Worm (Caenorhabditis elegans) whole organism, L1 larva: ENCODE results near the gene F22B5.5.

ENCODE experiments used
- ceh-82 ChIP-seq, 3 experiments: fragments of 150-350 bp in 1 of 3; sonication (generic microtip) in 2 of 3; optimal IDR thresholded peaks; 2 replicates each; lab custom pipeline; 2014 to 2017; ENCODE audit warnings: missing biosample characterization in 3 of 3, missing genetic modification characterization in 3 of 3
- ceh-88 ChIP-seq: fragments of 200-800 bp; sonication (Bioruptor generic); IDR thresholded peaks from 2 replicates; pipeline ENCODE4 v1.3.6; 2022; ENCODE audit warnings: missing genetic modification characterization, missing compliant biosample characterization
- dpl-1 ChIP-seq, 3 experiments: fragments of 150-350 bp in 2 of 3; sonication (generic microtip) in 1 of 3; optimal IDR thresholded peaks; 2 replicates each; lab custom pipeline; 2014 to 2017; ENCODE audit warnings: missing biosample characterization in 3 of 3, missing genetic modification characterization in 3 of 3, missing genetic modification reagents in 3 of 3
- lin-35 ChIP-seq, 2 experiments: fragments of 150-350 bp; optimal IDR thresholded peaks; 2 replicates each; lab custom pipeline; 2014; ENCODE audit warnings: missing biosample characterization in 2 of 2, missing genetic modification characterization in 2 of 2, missing genetic modification reagents in 2 of 2
- rnt-1 ChIP-seq: sonication (generic microtip); optimal IDR thresholded peaks from 2 replicates; lab custom pipeline; 2016; ENCODE audit warnings: mild to moderate bottlenecking, missing genetic modification characterization, moderate library complexity, missing compliant biosample characterization
- snpc-4 ChIP-seq: fragments of 150-350 bp; optimal IDR thresholded peaks from 2 replicates; lab custom pipeline; 2014; ENCODE audit warnings: missing biosample characterization, missing genetic modification characterization
- zag-1 ChIP-seq: fragments of 150-350 bp; optimal IDR thresholded peaks from 2 replicates; lab custom pipeline; 2014; ENCODE audit warnings: missing biosample characterization, missing genetic modification characterization

DNA sequence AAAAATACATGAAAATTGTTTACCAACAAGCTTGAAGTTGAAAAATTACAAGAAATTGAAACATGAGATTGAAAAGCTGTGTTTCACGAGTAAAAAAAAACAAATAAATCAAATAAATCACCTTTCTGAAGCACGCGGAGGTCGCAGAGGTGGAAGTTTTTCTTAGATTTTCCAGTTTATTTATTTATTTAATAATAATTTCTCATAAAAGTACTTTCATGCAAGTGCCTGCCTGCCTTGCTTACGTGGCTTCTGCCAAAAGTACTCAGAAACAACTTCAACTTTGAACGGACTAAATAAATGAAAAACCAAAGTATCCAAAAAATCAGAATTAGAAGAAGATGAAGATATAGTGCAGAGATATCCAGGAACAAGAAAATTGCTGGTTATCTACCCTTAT is 22.5 kb downstream of the F22B5.5 start, which contains the start of gene acp-2:
- TF ChIP-seq zag-1 (tag; lab: Kevin White, UChicago) (no peak), snpc-4 (tag; lab: Kevin White, UChicago) (no peak), rnt-1 (tag; lab: Kevin White, UChicago) (no peak), ceh-88 (no peak), ceh-82 (tag; optimal IDR thresholded peaks at IDR 0.05; lab: Kevin White, UChicago) (no peak), lin-35 (GFP tag; optimal IDR thresholded peaks at IDR 0.05; lab: Kevin White, UChicago) (no peak), dpl-1 (GFP tag; optimal IDR thresholded peaks at IDR 0.05; lab: Kevin White, UChicago) (no peak)
